Worm (Caenorhabditis elegans): ENCODE results near the gene unc-27.

- TF ChIP-seq ama-1 (optimal IDR thresholded peaks at IDR 0.05), result no peak
- no peak for TF ChIP-seq blmp-1 (tag; optimal IDR thresholded peaks at IDR 0.05)
- TF ChIP-seq ceh-63 (GFP tag; optimal IDR thresholded peaks at IDR 0.05), result no peak
- no peak for TF ChIP-seq nhr-84 (tag; optimal IDR thresholded peaks at IDR 0.05)
These were observed 11.1 kb downstream of the unc-27 start for ce11 chrX:8800355-8800754.
